Worm (Caenorhabditis elegans) whole organism, L1 larva: Measurements from ENCODE around the gene K12H4.6.

Experiments
- F16B12.6 ChIP-seq: fragments of 150-350 bp; optimal IDR thresholded peaks from 2 replicates; lab custom pipeline; 2014; ENCODE audit warnings: missing biosample characterization, missing genetic modification characterization
- ama-1 ChIP-seq: fragments of 150-350 bp; optimal IDR thresholded peaks from 2 replicates; lab custom pipeline; 2014
- ceh-82 ChIP-seq, 3 experiments: fragments of 150-350 bp in 1 of 3; sonication (generic microtip) in 2 of 3; optimal IDR thresholded peaks; 2 replicates each; lab custom pipeline; 2014 to 2017; ENCODE audit warnings: missing biosample characterization in 3 of 3, missing genetic modification characterization in 3 of 3
- ceh-88 ChIP-seq: fragments of 200-800 bp; sonication (Bioruptor generic); IDR thresholded peaks from 2 replicates; pipeline ENCODE4 v1.3.6; 2022; ENCODE audit warnings: missing genetic modification characterization, missing compliant biosample characterization
- lsy-2 ChIP-seq, 2 experiments: fragments of 150-350 bp; optimal IDR thresholded peaks; 2 replicates each; lab custom pipeline; 2014; ENCODE audit warnings: missing biosample characterization in 2 of 2, missing genetic modification characterization in 2 of 2
- nhr-12 ChIP-seq: sonication (generic microtip); optimal IDR thresholded peaks from 2 replicates; lab custom pipeline; 2017; ENCODE audit warnings: missing biosample characterization, missing genetic modification characterization
- nhr-19 ChIP-seq: fragments of 200-800 bp; sonication (Bioruptor generic); conservative IDR thresholded peaks from 2 replicates; pipeline ENCODE4 v1.3.6; 2022; ENCODE audit warnings: missing genetic modification characterization, missing compliant biosample characterization
- nhr-20 ChIP-seq: sonication (generic microtip); optimal IDR thresholded peaks from 2 replicates; lab custom pipeline; 2016; ENCODE audit warnings: mild to moderate bottlenecking, missing genetic modification characterization, missing compliant biosample characterization
- unc-62 ChIP-seq: fragments of 150-350 bp; optimal IDR thresholded peaks from 2 replicates; lab custom pipeline; 2014; ENCODE audit warnings: missing biosample characterization, missing genetic modification reagents, missing genetic modification characterization
- unc-86 ChIP-seq: sonication (generic microtip); optimal IDR thresholded peaks from 2 replicates; lab custom pipeline; 2016; ENCODE audit warnings: missing genetic modification characterization, missing compliant biosample characterization

DNA sequence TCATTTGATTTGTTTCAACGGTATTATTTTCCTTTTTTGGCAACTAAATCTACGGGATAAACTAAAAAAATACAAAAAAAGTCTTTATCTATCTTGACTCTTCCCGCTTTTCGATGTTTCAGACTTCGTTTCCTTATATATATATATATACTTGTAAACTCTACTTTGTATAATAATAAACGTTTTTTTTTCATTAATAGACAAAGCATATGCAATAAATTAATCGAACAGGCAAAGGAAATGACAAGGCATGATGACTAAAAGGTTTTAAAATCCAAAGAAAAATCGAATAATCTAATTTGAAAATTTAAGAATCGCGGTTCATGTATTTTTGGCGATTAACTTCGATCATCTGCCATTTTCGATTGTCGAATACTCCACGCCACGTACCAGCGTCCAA lies 29.1 kb downstream of the K12H4.6 start:
- TF ChIP-seq nhr-19 (GFP tag; lab: Robert Waterston, UW) (no peak), nhr-12 (tag; lab: Kevin White, UChicago) (no peak), unc-62 (GFP tag; lab: Kevin White, UChicago) (no peak), ama-1 (lab: Kevin White, UChicago) (no peak), lsy-2 (tag; optimal IDR thresholded peaks at IDR 0.05; lab: Kevin White, UChicago) (no peak), F16B12.6 (no peak), ceh-88 (GFP tag; lab: Robert Waterston, UW) (no peak), ceh-82 (tag; optimal IDR thresholded peaks at IDR 0.05; lab: Kevin White, UChicago) (no peak), nhr-20 (tag; lab: Kevin White, UChicago) (no peak), unc-86 (tag; lab: Kevin White, UChicago) (no peak)
